Fruit fly (Drosophila melanogaster) whole organism, embryonic: ENCODE measurements around the gene CG13928.

Source experiments
- B-H1 ChIP-seq: fragments of 200-800 bp; sonication (Bioruptor generic); IDR thresholded peaks from 3 replicates; pipeline ENCODE4 v1.3.6; 2022; ENCODE audit warnings: missing biosample characterization, missing genetic modification characterization
- B-H2 ChIP-seq: fragments of 200-800 bp; sonication (Bioruptor generic); optimal IDR thresholded peaks from 2 replicates; lab custom pipeline; 2018; ENCODE audit warnings: missing biosample characterization, mild to moderate bottlenecking, missing genetic modification characterization
- CG10274 ChIP-seq: fragments of 200-800 bp; sonication (Bioruptor generic); optimal IDR thresholded peaks from 3 replicates; lab custom pipeline; 2017; ENCODE audit warnings: missing biosample characterization, mild to moderate bottlenecking, missing genetic modification characterization
- CG10321 ChIP-seq: fragments of 200-800 bp; sonication (Bioruptor generic); IDR thresholded peaks from 2 replicates; pipeline ENCODE4 v1.3.6; 2022; ENCODE audit warnings: missing biosample characterization, missing genetic modification characterization
- CG10565 ChIP-seq: fragments of 200-800 bp; sonication (Bioruptor generic); optimal IDR thresholded peaks from 3 replicates; lab custom pipeline; 2016; ENCODE audit warnings: missing biosample characterization, mild to moderate bottlenecking, missing genetic modification characterization
- CG12659 ChIP-seq: fragments of 200-800 bp; sonication (Bioruptor generic); optimal IDR thresholded peaks from 3 replicates; lab custom pipeline; 2017; ENCODE audit warnings: mild to moderate bottlenecking, missing biosample characterization, missing genetic modification reagents, missing genetic modification characterization
- CG13775 ChIP-seq: fragments of 200-800 bp; sonication (Bioruptor generic); optimal IDR thresholded peaks from 3 replicates; lab custom pipeline; 2017; ENCODE audit warnings: missing biosample characterization, mild to moderate bottlenecking, missing genetic modification characterization
- CG14965 ChIP-seq: fragments of 200-800 bp; sonication (Bioruptor generic); optimal IDR thresholded peaks from 2 replicates; lab custom pipeline; 2016; ENCODE audit warnings: missing biosample characterization, missing genetic modification characterization, borderline replicate concordance
- CG15269 ChIP-seq: fragments of 200-800 bp; sonication (Bioruptor generic); optimal IDR thresholded peaks from 2 replicates; lab custom pipeline; 2018; ENCODE audit warnings: missing biosample characterization, mild to moderate bottlenecking, missing genetic modification characterization, moderate library complexity
- CG17361 ChIP-seq: fragments of 200-800 bp; sonication (Bioruptor generic); IDR thresholded peaks from 3 replicates; pipeline ENCODE4 v1.3.6; 2022; ENCODE audit warnings: missing biosample characterization, missing genetic modification characterization
- CG2116 ChIP-seq: fragments of 200-800 bp; sonication (Bioruptor generic); optimal IDR thresholded peaks from 3 replicates; lab custom pipeline; 2018; ENCODE audit warnings: missing biosample characterization, mild to moderate bottlenecking, missing genetic modification characterization
- CG2120 ChIP-seq: fragments of 200-800 bp; sonication (Bioruptor generic); optimal IDR thresholded peaks from 3 replicates; lab custom pipeline; 2016; ENCODE audit warnings: missing biosample characterization, missing genetic modification characterization
- CG30403 ChIP-seq: fragments of 200-800 bp; sonication (Bioruptor generic); optimal IDR thresholded peaks from 3 replicates; lab custom pipeline; 2016; ENCODE audit warnings: missing biosample characterization, missing genetic modification characterization
- CG3726 ChIP-seq: fragments of 200-800 bp; sonication (Bioruptor generic); IDR thresholded peaks from 3 replicates; pipeline ENCODE4, ENCODE4 v1.3.6; 2022; ENCODE audit warnings: missing biosample characterization, missing genetic modification characterization
- CG3838 ChIP-seq: fragments of 200-800 bp; sonication (Bioruptor generic); optimal IDR thresholded peaks from 3 replicates; lab custom pipeline; 2016; ENCODE audit warnings: missing biosample characterization, missing genetic modification characterization
- CG4617 ChIP-seq: fragments of 200-800 bp; sonication (Bioruptor generic); optimal IDR thresholded peaks from 3 replicates; lab custom pipeline; 2016; ENCODE audit warnings: missing biosample characterization, missing genetic modification characterization, borderline replicate concordance
- CG4820 ChIP-seq: fragments of 200-800 bp; sonication (Bioruptor generic); optimal IDR thresholded peaks from 3 replicates; lab custom pipeline; 2016; ENCODE audit warnings: missing biosample characterization, missing genetic modification characterization
- CG4854 ChIP-seq: fragments of 200-800 bp; sonication (Bioruptor generic); optimal IDR thresholded peaks from 2 replicates; lab custom pipeline; 2016; ENCODE audit warnings: missing biosample characterization, missing genetic modification characterization, inconsistent platforms
- CG7357 ChIP-seq: fragments of 200-800 bp; sonication (Bioruptor generic); IDR thresholded peaks from 3 replicates; pipeline ENCODE4 v1.3.6; 2022; ENCODE audit warnings: missing biosample characterization, missing genetic modification characterization
- CkIIα-i1 ChIP-seq: fragments of 200-800 bp; sonication (Bioruptor generic); IDR thresholded peaks from 2 replicates; pipeline ENCODE4 v1.3.6; 2022; ENCODE audit warnings: missing biosample characterization, missing genetic modification characterization
- Doc2 ChIP-seq: fragments of 200-800 bp; sonication (Bioruptor generic); IDR thresholded peaks from 2 replicates; pipeline ENCODE4 v1.3.6; 2022; ENCODE audit warnings: missing biosample characterization, missing genetic modification characterization
- GATAe ChIP-seq: fragments of 200-800 bp; sonication (Bioruptor generic); conservative IDR thresholded peaks from 2 replicates; pipeline ENCODE4 v1.3.6; 2022; ENCODE audit warnings: missing biosample characterization, missing genetic modification characterization
- MESR4 ChIP-seq: fragments of 200-800 bp; sonication (Bioruptor generic); optimal IDR thresholded peaks from 2 replicates; lab custom pipeline; 2018; ENCODE audit warnings: missing biosample characterization, mild to moderate bottlenecking, missing genetic modification characterization, moderate library complexity
- Max ChIP-seq: fragments of 200-800 bp; sonication (Bioruptor generic); optimal IDR thresholded peaks from 2 replicates; lab custom pipeline; 2016; ENCODE audit warnings: missing biosample characterization, mild to moderate bottlenecking, missing genetic modification characterization
- Oaz ChIP-seq: fragments of 200-800 bp; sonication (Bioruptor generic); IDR thresholded peaks from 2 replicates; pipeline ENCODE4 v1.3.6; 2022; ENCODE audit warnings: missing biosample characterization, missing genetic modification characterization
- Ptx1 ChIP-seq: fragments of 200-800 bp; sonication (Bioruptor generic); IDR thresholded peaks from 2 replicates; pipeline ENCODE4 v1.3.6; 2022; ENCODE audit warnings: missing biosample characterization, missing genetic modification characterization
- Six4 ChIP-seq: fragments of 200-800 bp; sonication (Bioruptor generic); optimal IDR thresholded peaks from 2 replicates; lab custom pipeline; 2016; ENCODE audit warnings: missing biosample characterization, missing genetic modification characterization
- Spps ChIP-seq: fragments of 200-800 bp; sonication (Bioruptor generic); optimal IDR thresholded peaks from 2 replicates; lab custom pipeline; 2018; ENCODE audit warnings: missing biosample characterization, mild to moderate bottlenecking, missing genetic modification characterization
- Stat92E ChIP-seq, 3 experiments: fragments of >200 bp in 2 of 3; fragments of 200-800 bp in 1 of 3; sonication (Bioruptor generic) in 1 of 3; optimal IDR thresholded peaks; 2 replicates each; lab custom pipeline; 2017 to 2019; ENCODE audit warnings: missing biosample characterization in 3 of 3, missing genetic modification characterization in 3 of 3, mild to moderate bottlenecking in 1 of 3, moderate library complexity in 1 of 3
- TFAM ChIP-seq: fragments of 200-800 bp; sonication (Bioruptor generic); optimal IDR thresholded peaks from 2 replicates; lab custom pipeline; 2017; ENCODE audit warnings: missing biosample characterization, missing genetic modification characterization, inconsistent platforms
- bigmax ChIP-seq: fragments of 200-800 bp; sonication (Bioruptor generic); optimal IDR thresholded peaks from 2 replicates; lab custom pipeline; 2018; ENCODE audit warnings: missing biosample characterization, mild to moderate bottlenecking, missing genetic modification characterization
- chinmo ChIP-seq: fragments of 200-800 bp; sonication (Bioruptor generic); IDR thresholded peaks from 4 replicates; pipeline ENCODE4 v1.3.6; 2022; ENCODE audit warnings: missing biosample characterization, missing genetic modification characterization; ENCODE audit not compliant: partially characterized antibody
- ftz-f1 ChIP-seq: fragments of 200-800 bp; sonication (Bioruptor generic); optimal IDR thresholded peaks from 2 replicates; lab custom pipeline; 2016; ENCODE audit warnings: missing biosample characterization, missing genetic modification characterization
- gt ChIP-seq: fragments of 200-800 bp; sonication (Bioruptor generic); IDR thresholded peaks from 2 replicates; pipeline ENCODE4 v1.3.6; 2022; ENCODE audit warnings: missing biosample characterization, missing genetic modification characterization
- h ChIP-seq: fragments of >200 bp; optimal IDR thresholded peaks from 2 replicates; lab custom pipeline; 2017
- hkb ChIP-seq, 2 experiments: fragments of 200-800 bp in 1 of 2; fragments of >200 bp in 1 of 2; sonication (Bioruptor generic) in 1 of 2; IDR thresholded peaks in 1 of 2; optimal IDR thresholded peaks in 1 of 2; 2 replicates each; pipeline versions ENCODE4 v1.3.6 to Lab custom; 2017 to 2022; ENCODE audit warnings: missing biosample characterization in 1 of 2, missing genetic modification characterization in 1 of 2
- lab ChIP-seq: fragments of 200-800 bp; sonication (Bioruptor generic); optimal IDR thresholded peaks from 3 replicates; lab custom pipeline; 2017; ENCODE audit warnings: missing biosample characterization, missing genetic modification characterization, mild to moderate bottlenecking, moderate library complexity, missing genetic modification reagents
- lilli ChIP-seq: fragments of 200-800 bp; sonication (Bioruptor generic); optimal IDR thresholded peaks from 3 replicates; lab custom pipeline; 2016; ENCODE audit warnings: missing biosample characterization, missing genetic modification characterization
- lola ChIP-seq, 3 experiments: fragments of >200 bp in 2 of 3; fragments of 200-800 bp in 1 of 3; sonication (Bioruptor generic) in 1 of 3; optimal IDR thresholded peaks; 2 replicates each; lab custom pipeline; 2017 to 2019; ENCODE audit warnings: missing biosample characterization in 3 of 3, missing genetic modification characterization in 3 of 3, mild to moderate bottlenecking in 1 of 3, moderate library complexity in 1 of 3
- odd ChIP-seq: fragments of 200-800 bp; sonication (Bioruptor generic); optimal IDR thresholded peaks from 2 replicates; lab custom pipeline; 2017; ENCODE audit warnings: missing biosample characterization, mild to moderate bottlenecking, missing genetic modification characterization
- otp ChIP-seq: fragments of 200-800 bp; sonication (Bioruptor generic); IDR thresholded peaks from 3 replicates; pipeline ENCODE4, ENCODE4 v1.3.6; 2022; ENCODE audit warnings: missing biosample characterization, missing genetic modification characterization
- pb ChIP-seq: fragments of 200-800 bp; sonication (Bioruptor generic); optimal IDR thresholded peaks from 3 replicates; lab custom pipeline; 2016; ENCODE audit warnings: missing biosample characterization, missing genetic modification characterization
- pros ChIP-seq: fragments of 200-800 bp; sonication (Bioruptor generic); optimal IDR thresholded peaks from 3 replicates; lab custom pipeline; 2019; ENCODE audit warnings: missing biosample characterization, mild to moderate bottlenecking, missing genetic modification characterization, moderate library complexity
- psq ChIP-seq: fragments of 200-800 bp; sonication (Bioruptor generic); optimal IDR thresholded peaks from 2 replicates; lab custom pipeline; 2017; ENCODE audit warnings: missing biosample characterization, missing genetic modification characterization
- so ChIP-seq: fragments of 200-800 bp; sonication (Bioruptor generic); IDR thresholded peaks from 3 replicates; pipeline ENCODE4 v1.3.6; 2022; ENCODE audit warnings: missing biosample characterization, missing genetic modification characterization
- sr ChIP-seq: fragments of 200-800 bp; sonication (Bioruptor generic); IDR thresholded peaks from 3 replicates; pipeline ENCODE4 v1.3.6; 2022; ENCODE audit warnings: missing biosample characterization, missing genetic modification characterization
- stc ChIP-seq: fragments of 200-800 bp; sonication (Bioruptor generic); IDR thresholded peaks from 2 replicates; pipeline ENCODE4 v1.3.6; 2022; ENCODE audit warnings: missing biosample characterization, missing genetic modification characterization
- stwl ChIP-seq: fragments of 200-800 bp; sonication (Bioruptor generic); optimal IDR thresholded peaks from 3 replicates; lab custom pipeline; 2018; ENCODE audit warnings: missing biosample characterization, mild to moderate bottlenecking, missing genetic modification characterization, moderate library complexity
- sug ChIP-seq: fragments of 200-800 bp; optimal IDR thresholded peaks from 2 replicates; lab custom pipeline; 2019; ENCODE audit warnings: missing biosample characterization, mild to moderate bottlenecking, missing genetic modification characterization, moderate library complexity

The CG13928 gene

dm6 chr3L:1618116-1618727 lies 10.0 kb downstream of the CG13928 start, which contains the start of the genes CG13926, ABCB7 and CG33230 (continued):
- TF ChIP-seq gt (GFP tag; lab: Robert Waterston, UW) = no peak
- no peak for TF ChIP-seq lola (GFP tag; optimal IDR thresholded peaks at IDR 0.05; lab: Kevin White, UChicago)
- TF ChIP-seq stwl = no peak
- TF ChIP-seq CG13775 (GFP tag; lab: Kevin White, UChicago) = peak; percentile 35
- peak; percentile 31 for TF ChIP-seq lab (GFP tag; lab: Kevin White, UChicago)
- TF ChIP-seq B-H1 = no peak
- no peak for TF ChIP-seq CG10565 (GFP tag; lab: Kevin White, UChicago)
- TF ChIP-seq CG4820 (GFP tag; lab: Kevin White, UChicago) = no peak
- peak; percentile 95 for TF ChIP-seq CG10274 (GFP tag; lab: Kevin White, UChicago)
- peak; percentile 64 for TF ChIP-seq lilli (GFP tag; lab: Kevin White, UChicago)
- peak; percentile 60 for TF ChIP-seq sug (tag; lab: Kevin White, UChicago)
- TF ChIP-seq pb (GFP tag; lab: Kevin White, UChicago) = no peak
- TF ChIP-seq CG30403 = peak; percentile 57
- TF ChIP-seq CkIIα-i1 = no peak
- peak; percentile 71 for TF ChIP-seq CG2120 (GFP tag; lab: Kevin White, UChicago)
- TF ChIP-seq CG17361 (GFP tag; lab: Robert Waterston, UW) = no peak; the same call in 2 of the 3 replicates
- TF ChIP-seq CG14965 (GFP tag; lab: Kevin White, UChicago) = no peak
- TF ChIP-seq TFAM (GFP tag; lab: Kevin White, UChicago) = no peak
- no peak for TF ChIP-seq psq (GFP tag; lab: Kevin White, UChicago)
- TF ChIP-seq Six4 = no peak
- peak; percentile 71 for TF ChIP-seq CG4617
- no peak for TF ChIP-seq Doc2 (GFP tag; lab: Robert Waterston, UW)
- peak; percentile 54 for TF ChIP-seq MESR4 (GFP tag; lab: Kevin White, UChicago)
- peak; percentile 75 for TF ChIP-seq hkb (optimal IDR thresholded peaks at IDR 0.05; lab: Kevin White, UChicago)
- no peak for TF ChIP-seq hkb (GFP tag; IDR thresholded peaks at IDR 0.05; lab: Robert Waterston, UW)
- no peak for TF ChIP-seq sr (GFP tag; lab: Robert Waterston, UW)
- no peak for TF ChIP-seq so (GFP tag; lab: Robert Waterston, UW)
- no peak for TF ChIP-seq otp
- TF ChIP-seq ftz-f1 (GFP tag; lab: Kevin White, UChicago) = peak; percentile 98
- peak; percentile 42 for TF ChIP-seq CG2116 (GFP tag; lab: Kevin White, UChicago)
- 0 out of 4 replicates have a peak, but pooled peaks have one; percentile 18 for TF ChIP-seq chinmo
- TF ChIP-seq pros (GFP tag; lab: Kevin White, UChicago) = no peak
- TF ChIP-seq h (lab: Kevin White, UChicago) = no peak
- TF ChIP-seq Ptx1 = no peak; the same call in 1 of the 2 replicates
- TF ChIP-seq B-H2 (GFP tag; lab: Kevin White, UChicago) = peak; percentile 59

dm6 chr3L:1615701-1616100 lies 12.5 kb downstream of the CG13928 start, which contains the start of gene CG12105:
Gene CG12105 (minus strand): TSS chr3L:1615801.
- TF ChIP-seq hkb (optimal IDR thresholded peaks at IDR 0.05; lab: Kevin White, UChicago) (no peak), hkb (GFP tag; IDR thresholded peaks at IDR 0.05; lab: Robert Waterston, UW) (no peak), CG12659 (GFP tag; lab: Kevin White, UChicago) (no peak), CG3838 (GFP tag; lab: Kevin White, UChicago) (no peak), GATAe (no peak), CG10321 (GFP tag; lab: Robert Waterston, UW) (no peak), Spps (tag; lab: Kevin White, UChicago) (no peak), bigmax (GFP tag; lab: Kevin White, UChicago) (no peak), Max (GFP tag; lab: Kevin White, UChicago) (no peak), Stat92E (GFP tag; optimal IDR thresholded peaks at IDR 0.05; lab: Kevin White, UChicago) (no peak), CG3726 (GFP tag; lab: Robert Waterston, UW) (no peak), stc (GFP tag; lab: Robert Waterston, UW) (no peak), CG7357 (GFP tag; lab: Robert Waterston, UW) (no peak), Oaz (GFP tag; lab: Robert Waterston, UW) (no peak), odd (GFP tag; lab: Kevin White, UChicago) (no peak), CG15269 (tag; lab: Kevin White, UChicago) (no peak), CG4854 (GFP tag; lab: Kevin White, UChicago) (no peak)
